Fruit fly (Drosophila melanogaster): Measurements from ENCODE around the gene CG32457.

dm6 chr3L:22943484-22943883 lies 44.0 kb upstream of the CG32457 start:
- TF ChIP-seq Dll (optimal IDR thresholded peaks at IDR 0.05) (no peak), CG8478 (optimal IDR thresholded peaks at IDR 0.05) (no peak), psq (optimal IDR thresholded peaks at IDR 0.05) (no peak), usp (GFP tag; optimal IDR thresholded peaks at IDR 0.05) (no peak), pan (optimal IDR thresholded peaks at IDR 0.05) (no peak), EcR (GFP tag; optimal IDR thresholded peaks at IDR 0.05) (no peak)

All from whole organism.